Worm (Caenorhabditis elegans) whole organism, young adult: ENCODE results near the gene adm-2.

Experiments used
- B0019.2 ChIP-seq: fragments of 200-800 bp; sonication (Bioruptor generic); conservative IDR thresholded peaks from 2 replicates; pipeline ENCODE4 v1.3.6; 2022; ENCODE audit warnings: missing genetic modification reagents, missing genetic modification characterization, missing compliant biosample characterization
- D2030.7 ChIP-seq: fragments of 200-800 bp; sonication (Bioruptor generic); IDR thresholded peaks from 2 replicates; pipeline ENCODE4 v1.3.6; 2022; ENCODE audit warnings: missing genetic modification reagents, missing genetic modification characterization, missing compliant biosample characterization
- F23B12.7 ChIP-seq: sonication (generic microtip); optimal IDR thresholded peaks from 2 replicates; lab custom pipeline; 2017; ENCODE audit warnings: missing genetic modification characterization, mild to moderate bottlenecking, missing compliant biosample characterization, antibody characterized with exemption, moderate library complexity; ENCODE audit not compliant: insufficient read depth
- F49E8.2 ChIP-seq: sonication (generic microtip); optimal IDR thresholded peaks from 3 replicates; lab custom pipeline; 2017; ENCODE audit warnings: missing genetic modification characterization, mild to moderate bottlenecking, missing compliant biosample characterization, antibody characterized with exemption, moderate library complexity; ENCODE audit not compliant: insufficient read depth
- F52B5.7 ChIP-seq: sonication (generic microtip); optimal IDR thresholded peaks from 2 replicates; lab custom pipeline; 2016; ENCODE audit warnings: mild to moderate bottlenecking, missing genetic modification characterization, missing compliant biosample characterization
- K11D2.4 ChIP-seq: fragments of 200-800 bp; sonication (Bioruptor generic); IDR thresholded peaks from 2 replicates; pipeline ENCODE4 v1.3.6; 2022; ENCODE audit warnings: missing genetic modification reagents, missing genetic modification characterization, missing compliant biosample characterization
- T07F8.4 ChIP-seq: sonication (generic microtip); optimal IDR thresholded peaks from 2 replicates; lab custom pipeline; 2016; ENCODE audit warnings: mild to moderate bottlenecking, missing genetic modification characterization, moderate library complexity, missing compliant biosample characterization
- T26A5.8 ChIP-seq: sonication (generic microtip); optimal IDR thresholded peaks from 2 replicates; lab custom pipeline; 2016; ENCODE audit warnings: missing genetic modification characterization, missing compliant biosample characterization
- Y95B8A.8 ChIP-seq: fragments of 200-800 bp; sonication (Bioruptor generic); IDR thresholded peaks from 2 replicates; pipeline ENCODE4 v1.3.6; 2022; ENCODE audit warnings: missing genetic modification reagents, missing genetic modification characterization, missing compliant biosample characterization
- athp-1 ChIP-seq: sonication (generic microtip); optimal IDR thresholded peaks from 2 replicates; lab custom pipeline; 2017; ENCODE audit warnings: mild to moderate bottlenecking, missing genetic modification characterization, missing compliant biosample characterization
- attf-6 ChIP-seq: fragments of 200-800 bp; sonication (Bioruptor generic); IDR thresholded peaks from 2 replicates; pipeline ENCODE4 v1.3.6; 2022; ENCODE audit warnings: missing genetic modification reagents, missing genetic modification characterization, missing compliant biosample characterization
- ceh-27 ChIP-seq: fragments of 200-800 bp; sonication (Bioruptor generic); optimal IDR thresholded peaks from 2 replicates; lab custom pipeline; 2018; ENCODE audit warnings: mild to moderate bottlenecking, missing genetic modification characterization, moderate library complexity, missing compliant biosample characterization
- ceh-40 ChIP-seq: fragments of 200-800 bp; sonication (Bioruptor generic); IDR thresholded peaks from 2 replicates; pipeline ENCODE4 v1.3.6; 2022; ENCODE audit warnings: missing genetic modification characterization, missing compliant biosample characterization
- die-1 ChIP-seq: sonication (generic microtip); optimal IDR thresholded peaks from 2 replicates; lab custom pipeline; 2016; ENCODE audit warnings: missing genotype, mild to moderate bottlenecking, missing genetic modification characterization, missing compliant biosample characterization
- egrh-3 ChIP-seq: fragments of 200-800 bp; sonication (Bioruptor generic); IDR thresholded peaks from 2 replicates; pipeline ENCODE4 v1.3.6; 2022; ENCODE audit warnings: missing genetic modification reagents, missing genetic modification characterization, missing compliant biosample characterization
- hrde-1 ChIP-seq: sonication (generic microtip); optimal IDR thresholded peaks from 2 replicates; lab custom pipeline; 2016; ENCODE audit warnings: missing genetic modification characterization, mild to moderate bottlenecking, missing compliant biosample characterization, moderate library complexity, missing genotype, missing genetic modification reagents, borderline replicate concordance
- hsf-1 ChIP-seq: fragments of 200-800 bp; sonication (Bioruptor generic); IDR thresholded peaks from 2 replicates; pipeline ENCODE4 v1.3.6; 2022; ENCODE audit warnings: missing genetic modification reagents, missing genetic modification characterization, missing compliant biosample characterization
- let-526 ChIP-seq: fragments of 200-800 bp; sonication (Bioruptor generic); IDR thresholded peaks from 2 replicates; pipeline ENCODE4 v1.3.6; 2022; ENCODE audit warnings: missing genetic modification reagents, missing genetic modification characterization, missing compliant biosample characterization
- let-607 ChIP-seq, 2 experiments: fragments of 200-800 bp in 1 of 2; sonication (Bioruptor generic) in 1 of 2; sonication (generic microtip) in 1 of 2; optimal IDR thresholded peaks; 2 replicates each; lab custom pipeline; 2016 to 2018; ENCODE audit warnings: mild to moderate bottlenecking in 2 of 2, missing compliant biosample characterization in 2 of 2, missing genetic modification characterization in 2 of 2, moderate library complexity in 2 of 2, missing genotype in 1 of 2
- lin-35 ChIP-seq, 3 experiments: fragments of 150-350 bp in 2 of 3; sonication (generic microtip) in 1 of 3; optimal IDR thresholded peaks; 2 replicates each; lab custom pipeline; 2014 to 2018; ENCODE audit warnings: missing biosample characterization in 3 of 3, missing genetic modification characterization in 3 of 3, missing genetic modification reagents in 3 of 3
- lin-40 ChIP-seq: sonication (generic microtip); optimal IDR thresholded peaks from 2 replicates; lab custom pipeline; 2016; ENCODE audit warnings: missing genetic modification characterization, mild to moderate bottlenecking, missing compliant biosample characterization, missing genotype, missing genetic modification reagents
- lir-1 ChIP-seq: fragments of 200-800 bp; sonication (Bioruptor generic); conservative IDR thresholded peaks from 2 replicates; pipeline ENCODE4 v1.3.6; 2022; ENCODE audit warnings: missing genetic modification reagents, missing genetic modification characterization, missing compliant biosample characterization
- lsy-27 ChIP-seq: sonication (generic microtip); optimal IDR thresholded peaks from 2 replicates; lab custom pipeline; 2017; ENCODE audit warnings: missing genetic modification characterization, mild to moderate bottlenecking, missing compliant biosample characterization, antibody characterized with exemption, missing genotype, borderline replicate concordance; ENCODE audit not compliant: insufficient read depth
- madf-10 ChIP-seq: sonication (generic microtip); optimal IDR thresholded peaks from 2 replicates; lab custom pipeline; 2016; ENCODE audit warnings: mild to moderate bottlenecking, missing genetic modification characterization, missing compliant biosample characterization
- madf-3 ChIP-seq: fragments of 200-800 bp; sonication (Bioruptor generic); IDR thresholded peaks from 2 replicates; pipeline ENCODE4 v1.3.6; 2022; ENCODE audit warnings: missing genetic modification reagents, missing genetic modification characterization, missing compliant biosample characterization
- madf-6 ChIP-seq: fragments of 200-800 bp; sonication (Bioruptor generic); IDR thresholded peaks from 2 replicates; pipeline ENCODE4 v1.3.6; 2022; ENCODE audit warnings: missing genetic modification reagents, missing genetic modification characterization, missing compliant biosample characterization
- madf-8 ChIP-seq: fragments of 200-800 bp; sonication (Bioruptor generic); conservative IDR thresholded peaks from 2 replicates; pipeline ENCODE4 v1.3.6; 2022; ENCODE audit warnings: missing genetic modification reagents, missing genetic modification characterization, missing compliant biosample characterization
- mcd-1 ChIP-seq: fragments of 200-800 bp; sonication (Bioruptor generic); IDR thresholded peaks from 2 replicates; pipeline ENCODE4 v1.3.6; 2022; ENCODE audit warnings: missing genetic modification reagents, missing genetic modification characterization, missing compliant biosample characterization
- mel-28 ChIP-seq: sonication (generic microtip); optimal IDR thresholded peaks from 2 replicates; lab custom pipeline; 2016; ENCODE audit warnings: borderline replicate concordance, mild to moderate bottlenecking, missing genetic modification characterization, missing compliant biosample characterization
- mes-4 ChIP-seq: sonication (generic microtip); optimal IDR thresholded peaks from 2 replicates; lab custom pipeline; 2016; ENCODE audit warnings: missing genotype, missing genetic modification characterization, missing compliant biosample characterization
- nfya-1 ChIP-seq: sonication (generic microtip); optimal IDR thresholded peaks from 2 replicates; lab custom pipeline; 2017; ENCODE audit warnings: antibody characterized with exemption, missing compliant biosample characterization, missing genetic modification characterization, borderline replicate concordance; ENCODE audit not compliant: insufficient read depth
- nhr-179 ChIP-seq: sonication (generic microtip); optimal IDR thresholded peaks from 2 replicates; lab custom pipeline; 2016; ENCODE audit warnings: mild to moderate bottlenecking, missing genetic modification characterization, missing compliant biosample characterization
- nhr-80 ChIP-seq: sonication (generic microtip); optimal IDR thresholded peaks from 2 replicates; lab custom pipeline; 2016; ENCODE audit warnings: missing genetic modification characterization, missing compliant biosample characterization
- nhr-90 ChIP-seq: sonication (generic microtip); optimal IDR thresholded peaks from 2 replicates; lab custom pipeline; 2016; ENCODE audit warnings: missing genotype, mild to moderate bottlenecking, missing genetic modification characterization, missing compliant biosample characterization
- pbrm-1 ChIP-seq: fragments of 200-800 bp; sonication (Bioruptor generic); IDR thresholded peaks from 2 replicates; pipeline ENCODE4 v1.3.6; 2022; ENCODE audit warnings: missing genetic modification reagents, missing genetic modification characterization, missing compliant biosample characterization
- rcor-1 ChIP-seq: fragments of 200-800 bp; sonication (Bioruptor generic); IDR thresholded peaks from 2 replicates; pipeline ENCODE4 v1.3.6; 2022; ENCODE audit warnings: missing genetic modification reagents, missing genetic modification characterization, missing compliant biosample characterization
- repo-1 ChIP-seq: sonication (generic microtip); optimal IDR thresholded peaks from 2 replicates; lab custom pipeline; 2017; ENCODE audit warnings: mild to moderate bottlenecking, missing genetic modification characterization, missing compliant biosample characterization
- rpc-1 ChIP-seq, 2 experiments: fragments of 150-350 bp in 1 of 2; sonication (generic microtip) in 1 of 2; optimal IDR thresholded peaks; 2 replicates each; lab custom pipeline; 2014 to 2018; ENCODE audit warnings: missing biosample characterization in 1 of 2, missing genetic modification characterization in 1 of 2, missing genetic modification reagents in 1 of 2, missing genotype in 1 of 2
- sdz-38 ChIP-seq: sonication (generic microtip); optimal IDR thresholded peaks from 2 replicates; lab custom pipeline; 2016; ENCODE audit warnings: missing genotype, missing genetic modification characterization, missing compliant biosample characterization
- sea-2 ChIP-seq: fragments of 200-800 bp; sonication (Bioruptor generic); IDR thresholded peaks from 2 replicates; pipeline ENCODE4 v1.3.6; 2022; ENCODE audit warnings: missing genetic modification characterization, missing compliant biosample characterization
- snpc-4 ChIP-seq, 5 experiments: fragments of 150-350 bp in 1 of 5; sonication (generic microtip) in 4 of 5; optimal IDR thresholded peaks; 2 replicates each; lab custom pipeline; 2014 to 2018; ENCODE audit warnings: missing genetic modification characterization in 5 of 5, missing biosample characterization in 3 of 5, antibody characterized with exemption in 2 of 5, mild to moderate bottlenecking in 2 of 5, missing compliant biosample characterization in 2 of 5, missing genotype in 2 of 5, moderate library complexity in 2 of 5, missing genetic modification reagents in 1 of 5
- unc-130 ChIP-seq: sonication (generic microtip); optimal IDR thresholded peaks from 2 replicates; lab custom pipeline; 2016; ENCODE audit warnings: missing genetic modification reagents, missing genetic modification characterization, missing compliant biosample characterization
- xnd-1 ChIP-seq: sonication (generic microtip); optimal IDR thresholded peaks from 2 replicates; lab custom pipeline; 2016; ENCODE audit warnings: missing genotype, missing genetic modification reagents, missing genetic modification characterization, missing compliant biosample characterization
- zim-3 ChIP-seq: sonication (generic microtip); optimal IDR thresholded peaks from 2 replicates; lab custom pipeline; 2017; ENCODE audit warnings: mild to moderate bottlenecking, missing genetic modification characterization, moderate library complexity, missing compliant biosample characterization
- ztf-3 ChIP-seq: fragments of 200-800 bp; sonication (Bioruptor generic); optimal IDR thresholded peaks from 2 replicates; lab custom pipeline; 2018; ENCODE audit warnings: mild to moderate bottlenecking, missing genetic modification characterization, missing compliant biosample characterization
- ztf-6 ChIP-seq: fragments of 200-800 bp; sonication (Bioruptor generic); IDR thresholded peaks from 2 replicates; pipeline ENCODE4 v1.3.6; 2022; ENCODE audit warnings: missing genetic modification reagents, missing genetic modification characterization, missing compliant biosample characterization

The adm-2 gene

ce11 chrX:13700642-13701233 lies 13.0 kb downstream of the adm-2 start:
- TF ChIP-seq Y95B8A.8 (GFP tag; lab: Robert Waterston, UW), result peak; percentile 73; the same call in 1 of the 2 replicates
- no peak for TF ChIP-seq madf-6
- TF ChIP-seq nhr-80, result peak; percentile 96
- TF ChIP-seq ceh-40, result peak; percentile 75; the same call in 1 of the 2 replicates
- peak; percentile 15 for TF ChIP-seq rpc-1 (optimal IDR thresholded peaks at IDR 0.05; lab: Kevin White, UChicago)
- TF ChIP-seq rpc-1 (tag; optimal IDR thresholded peaks at IDR 0.05; lab: Kevin White, UChicago), result no peak
- TF ChIP-seq mel-28 (tag; lab: Kevin White, UChicago), result peak; percentile 61
- peak; percentile 94 for TF ChIP-seq F52B5.7 (tag; lab: Kevin White, UChicago)
- peak; percentile 98 for TF ChIP-seq F23B12.7
- peak; percentile 22 for TF ChIP-seq hrde-1 (tag; lab: Kevin White, UChicago)
- TF ChIP-seq mcd-1, result peak; percentile 92
- TF ChIP-seq madf-10 (tag; lab: Kevin White, UChicago), result peak; percentile 97
- TF ChIP-seq ceh-27, result peak; percentile 99
- TF ChIP-seq lin-40 (tag; lab: Kevin White, UChicago), result peak; percentile 100
- TF ChIP-seq nhr-90, result peak; percentile 89
- peak; percentile 98 for TF ChIP-seq rcor-1 (GFP tag; lab: Robert Waterston, UW)
- TF ChIP-seq snpc-4 (GFP tag; optimal IDR thresholded peaks at IDR 0.05; lab: Kevin White, UChicago), result peak; percentile 42
- TF ChIP-seq snpc-4 (tag; optimal IDR thresholded peaks at IDR 0.05; lab: Kevin White, UChicago), result peak; percentile 60 to 91 (median 85)
- TF ChIP-seq egrh-3 (GFP tag; lab: Robert Waterston, UW), result no peak
- no peak for TF ChIP-seq madf-8 (GFP tag; lab: Robert Waterston, UW)
- TF ChIP-seq ztf-3 (GFP tag; lab: Kevin White, UChicago), result peak; percentile 86
- TF ChIP-seq nfya-1 (tag; lab: Kevin White, UChicago), result no peak
- peak; percentile 62 for TF ChIP-seq athp-1 (tag; lab: Kevin White, UChicago)
- peak; percentile 94 for TF ChIP-seq T07F8.4 (tag; lab: Kevin White, UChicago)
- no peak for TF ChIP-seq B0019.2 (GFP tag; lab: Robert Waterston, UW)
- TF ChIP-seq T26A5.8 (tag; lab: Kevin White, UChicago), result no peak
- TF ChIP-seq K11D2.4 (GFP tag; lab: Robert Waterston, UW), result peak; percentile 99
- peak; percentile 73 to 95 for TF ChIP-seq let-607 (tag; optimal IDR thresholded peaks at IDR 0.05; lab: Kevin White, UChicago)
- TF ChIP-seq ztf-6 (GFP tag; lab: Robert Waterston, UW), result peak; percentile 85
- TF ChIP-seq attf-6, result no peak
- TF ChIP-seq lir-1 (GFP tag; lab: Robert Waterston, UW), result peak; percentile 94
- TF ChIP-seq repo-1 (tag; lab: Kevin White, UChicago), result peak; percentile 100
- peak; percentile 67 for TF ChIP-seq zim-3
- TF ChIP-seq F49E8.2 (tag; lab: Kevin White, UChicago), result no peak
- TF ChIP-seq let-526 (GFP tag; lab: Robert Waterston, UW), result peak; percentile 92
- TF ChIP-seq xnd-1 (tag; lab: Kevin White, UChicago), result no peak
- TF ChIP-seq nhr-179 (tag; lab: Kevin White, UChicago), result peak; percentile 86
- TF ChIP-seq sdz-38, result no peak
- no peak for TF ChIP-seq hsf-1 (GFP tag; lab: Robert Waterston, UW)
- no peak for TF ChIP-seq unc-130 (GFP tag; lab: Kevin White, UChicago)
- TF ChIP-seq lin-35 (GFP tag; optimal IDR thresholded peaks at IDR 0.05; lab: Kevin White, UChicago), result peak in 2 of 3 experiments; percentile 88 to 98
- TF ChIP-seq mes-4 (tag; lab: Kevin White, UChicago), result no peak
- peak; percentile 94 for TF ChIP-seq pbrm-1
- TF ChIP-seq sea-2 (GFP tag; lab: Robert Waterston, UW), result 0 out of 2 replicates have a peak, but pooled peaks have one; percentile 51
- TF ChIP-seq madf-3 (GFP tag; lab: Robert Waterston, UW), result peak; percentile 83
- TF ChIP-seq die-1, result peak; percentile 74
- peak; percentile 27 for TF ChIP-seq lsy-27 (tag; lab: Kevin White, UChicago)
- TF ChIP-seq D2030.7, result no peak
